Worm (Caenorhabditis elegans): ENCODE results near the gene clec-88.

- TF ChIP-seq pqm-1 (tag; optimal IDR thresholded peaks at IDR 0.05) = no peak
- TF ChIP-seq nhr-77 (tag; optimal IDR thresholded peaks at IDR 0.05) = peak; percentile 30
- no peak for TF ChIP-seq nhr-6 (tag; optimal IDR thresholded peaks at IDR 0.05)
- TF ChIP-seq fos-1 (tag; optimal IDR thresholded peaks at IDR 0.05) = no peak
- TF ChIP-seq ztf-11 (tag; optimal IDR thresholded peaks at IDR 0.05) = no peak
- TF ChIP-seq R02D3.7 (tag; optimal IDR thresholded peaks at IDR 0.05) = no peak
- no peak for TF ChIP-seq nhr-237 (tag; optimal IDR thresholded peaks at IDR 0.05)
- no peak for TF ChIP-seq aly-2 (tag; optimal IDR thresholded peaks at IDR 0.05)
- peak; percentile 70 for TF ChIP-seq nhr-28 (tag; optimal IDR thresholded peaks at IDR 0.05)
- no peak for TF ChIP-seq snpc-4 (tag; optimal IDR thresholded peaks at IDR 0.05)
- TF ChIP-seq fkh-10 (GFP tag; optimal IDR thresholded peaks at IDR 0.05) = peak; percentile 29
- TF ChIP-seq zfp-2 (tag; optimal IDR thresholded peaks at IDR 0.05) = no peak
- no peak for TF ChIP-seq F44E2.7 (GFP tag; IDR thresholded peaks at IDR 0.05)
- TF ChIP-seq unc-130 (GFP tag; optimal IDR thresholded peaks at IDR 0.05) = peak; percentile 40
These were observed 9.9 kb upstream of the clec-88 start, which contains the start of gene C32D5.11 for ce11 chrII:6355396-6356346.
